Worm (Caenorhabditis elegans): ENCODE data around the gene eif-1.A.

The eif-1.A gene

ce11 chrIV:4795111-4795510 lies 15.6 kb upstream of the eif-1.A start:
- TF ChIP-seq lin-13 (GFP tag; optimal IDR thresholded peaks at IDR 0.05) (no peak), C34F6.9 (tag; optimal IDR thresholded peaks at IDR 0.05) (no peak), mdl-1 (tag; optimal IDR thresholded peaks at IDR 0.05) (no peak), sma-9 (GFP tag; optimal IDR thresholded peaks at IDR 0.05) (no peak), sma-9 (tag; optimal IDR thresholded peaks at IDR 0.05) (no peak), ceh-16 (tag; optimal IDR thresholded peaks at IDR 0.05) (no peak), skn-1 (tag; optimal IDR thresholded peaks at IDR 0.05) (no peak), sma-3 (GFP tag; optimal IDR thresholded peaks at IDR 0.05) (no peak), nhr-23 (tag; optimal IDR thresholded peaks at IDR 0.05) (no peak), elt-3 (tag; optimal IDR thresholded peaks at IDR 0.05) (no peak), nhr-129 (tag; optimal IDR thresholded peaks at IDR 0.05) (no peak), R02D3.7 (tag; optimal IDR thresholded peaks at IDR 0.05) (no peak)

DNA sequence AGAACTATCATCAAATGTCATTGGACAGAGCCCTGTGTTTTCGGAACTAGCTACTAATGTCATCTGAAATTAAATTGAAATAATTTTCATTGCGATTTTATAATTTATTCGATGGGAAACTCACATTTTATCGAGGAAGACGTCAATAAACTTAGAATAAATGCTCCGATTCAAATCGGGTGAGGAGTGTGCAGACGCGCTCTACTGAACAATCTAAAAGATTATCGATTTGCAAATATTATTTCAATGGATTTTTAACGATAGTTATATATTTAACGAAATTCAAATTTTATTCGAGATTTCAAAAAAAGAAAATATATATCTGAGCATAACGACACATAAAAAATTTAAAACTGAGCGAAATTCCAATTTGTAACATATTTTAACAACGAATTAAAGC lies 11.6 kb upstream of the eif-1.A start, which contains the start of gene eor-1:
Gene eor-1 (minus strand): TSS at position 65 of the 400 bp plus-strand sequence.
- no peak for TF ChIP-seq R02D3.7 (tag; optimal IDR thresholded peaks at IDR 0.05)
- no peak for TF ChIP-seq ceh-82 (tag; optimal IDR thresholded peaks at IDR 0.05)
- no peak for TF ChIP-seq nhr-10 (tag; optimal IDR thresholded peaks at IDR 0.05)
- no peak for TF ChIP-seq egl-27 (tag; optimal IDR thresholded peaks at IDR 0.05)
- TF ChIP-seq blmp-1 (tag; optimal IDR thresholded peaks at IDR 0.05; ENCODE audit: insufficient read depth) = no peak
- no peak for TF ChIP-seq nhr-11 (tag; optimal IDR thresholded peaks at IDR 0.05)
- peak; percentile 25 for TF ChIP-seq sma-3 (GFP tag; optimal IDR thresholded peaks at IDR 0.05)
- TF ChIP-seq elt-1 (tag; optimal IDR thresholded peaks at IDR 0.05) = no peak
- no peak for TF ChIP-seq sma-9 (GFP tag; optimal IDR thresholded peaks at IDR 0.05)
- TF ChIP-seq sma-9 (tag; optimal IDR thresholded peaks at IDR 0.05) = no peak
- TF ChIP-seq nhr-23 (tag; optimal IDR thresholded peaks at IDR 0.05) = no peak
- TF ChIP-seq nhr-21 (tag; optimal IDR thresholded peaks at IDR 0.05) = no peak
- no peak for TF ChIP-seq skn-1 (tag; optimal IDR thresholded peaks at IDR 0.05)
- no peak for TF ChIP-seq nhr-6 (tag; optimal IDR thresholded peaks at IDR 0.05)
- no peak for TF ChIP-seq Y55F3AM.14 (GFP tag; optimal IDR thresholded peaks at IDR 0.05)
- TF ChIP-seq alr-1 (tag; optimal IDR thresholded peaks at IDR 0.05) = no peak
- TF ChIP-seq F13H6.1 (tag; optimal IDR thresholded peaks at IDR 0.05) = no peak
- no peak for TF ChIP-seq ztf-4 (tag; optimal IDR thresholded peaks at IDR 0.05)
- no peak for TF ChIP-seq zag-1 (tag; optimal IDR thresholded peaks at IDR 0.05)
- TF ChIP-seq nhr-25 (tag; optimal IDR thresholded peaks at IDR 0.05) = no peak
- no peak for TF ChIP-seq dmd-4 (tag; optimal IDR thresholded peaks at IDR 0.05)
- TF ChIP-seq peb-1 (tag; optimal IDR thresholded peaks at IDR 0.05) = no peak
- TF ChIP-seq elt-3 (tag; optimal IDR thresholded peaks at IDR 0.05) = no peak
- no peak for TF ChIP-seq snpc-4 (tag; optimal IDR thresholded peaks at IDR 0.05)
- no peak for TF ChIP-seq ama-1 (optimal IDR thresholded peaks at IDR 0.05)
- no peak for TF ChIP-seq ztf-11 (tag; optimal IDR thresholded peaks at IDR 0.05)
- no peak for TF ChIP-seq fos-1 (tag; optimal IDR thresholded peaks at IDR 0.05)
- no peak for TF ChIP-seq mab-5 (tag; optimal IDR thresholded peaks at IDR 0.05)
- no peak for TF ChIP-seq mdl-1 (tag; optimal IDR thresholded peaks at IDR 0.05)
- no peak for TF ChIP-seq unc-62 (GFP tag; optimal IDR thresholded peaks at IDR 0.05)
- no peak for TF ChIP-seq lin-39 (tag; optimal IDR thresholded peaks at IDR 0.05)
- peak; percentile 11 for TF ChIP-seq crh-2 (tag; optimal IDR thresholded peaks at IDR 0.05)
- no peak for TF ChIP-seq nhr-77 (tag; optimal IDR thresholded peaks at IDR 0.05)
- TF ChIP-seq C34F6.9 (tag; optimal IDR thresholded peaks at IDR 0.05) = peak; percentile 75
- no peak for TF ChIP-seq nhr-129 (tag; optimal IDR thresholded peaks at IDR 0.05)
- no peak for TF ChIP-seq ztf-1 (GFP tag; conservative IDR thresholded peaks at IDR 0.05)
- no peak for TF ChIP-seq ZK546.5 (tag; optimal IDR thresholded peaks at IDR 0.05)
- peak; percentile 37 to 80 for TF ChIP-seq lsy-2 (tag; optimal IDR thresholded peaks at IDR 0.05)
- TF ChIP-seq aly-2 (tag; optimal IDR thresholded peaks at IDR 0.05) = no peak
- no peak for TF ChIP-seq nhr-12 (tag; optimal IDR thresholded peaks at IDR 0.05)
- peak; percentile 48 for TF ChIP-seq lin-13 (GFP tag; optimal IDR thresholded peaks at IDR 0.05)
- no peak for TF ChIP-seq sem-4 (tag; optimal IDR thresholded peaks at IDR 0.05)
- no peak for TF ChIP-seq unc-39 (tag; optimal IDR thresholded peaks at IDR 0.05)
- no peak for TF ChIP-seq nhr-237 (tag; optimal IDR thresholded peaks at IDR 0.05)
- TF ChIP-seq lin-11 (tag; optimal IDR thresholded peaks at IDR 0.05) = no peak
- no peak for TF ChIP-seq mbf-1 (tag; optimal IDR thresholded peaks at IDR 0.05)
- no peak for TF ChIP-seq ceh-16 (tag; optimal IDR thresholded peaks at IDR 0.05)
- TF ChIP-seq unc-55 (GFP tag; optimal IDR thresholded peaks at IDR 0.05) = peak; percentile 72
- TF ChIP-seq gmeb-1 (tag; optimal IDR thresholded peaks at IDR 0.05) = peak; percentile 3
